Worm (Caenorhabditis elegans) whole organism, L1 larva: Measurements from ENCODE around the gene C34E10.12.

ENCODE experiments used
- ceh-82 ChIP-seq, 3 experiments: fragments of 150-350 bp in 1 of 3; sonication (generic microtip) in 2 of 3; optimal IDR thresholded peaks; 2 replicates each; lab custom pipeline; 2014 to 2017; ENCODE audit warnings: missing biosample characterization in 3 of 3, missing genetic modification characterization in 3 of 3
- mep-1 ChIP-seq: fragments of 150-350 bp; optimal IDR thresholded peaks from 2 replicates; lab custom pipeline; 2014; ENCODE audit warnings: missing biosample characterization, missing genetic modification characterization
- ztf-4 ChIP-seq: fragments of 150-350 bp; optimal IDR thresholded peaks from 2 replicates; lab custom pipeline; 2014; ENCODE audit warnings: missing biosample characterization, missing genetic modification characterization

- TF ChIP-seq ceh-82 (tag; optimal IDR thresholded peaks at IDR 0.05; lab: Kevin White, UChicago) (no peak), ztf-4 (no peak), mep-1 (tag; lab: Kevin White, UChicago) (no peak)
Measured at ce11 chrIII:5181641-5182040, 46.0 kb downstream of the C34E10.12 start.
